Fruit fly (Drosophila melanogaster): ENCODE data around the gene CG17350.

DNA sequence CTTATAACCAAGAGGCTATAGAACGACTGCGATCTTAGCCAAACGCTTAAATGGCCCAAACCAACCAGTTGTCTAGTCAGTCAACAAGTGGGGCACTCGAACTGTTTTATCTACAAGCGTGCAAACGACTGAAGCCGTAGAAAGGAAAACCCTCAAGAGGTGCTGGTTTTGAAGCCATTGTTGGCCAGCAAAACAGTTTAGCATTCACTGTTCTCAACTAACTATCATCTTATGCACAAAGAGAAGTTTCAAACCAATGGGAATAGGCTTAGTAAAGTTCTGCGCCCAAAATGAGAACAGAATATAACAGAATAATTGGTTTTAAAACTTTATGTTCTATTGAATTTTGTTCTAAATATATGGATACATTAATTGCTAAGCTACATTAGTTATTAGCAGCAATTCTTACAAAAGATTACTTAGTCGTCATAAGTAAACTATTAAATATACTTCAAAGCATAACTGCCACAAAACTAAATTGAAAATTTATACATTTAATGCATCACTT is 13.0 kb downstream of the CG17350 start, which contains the start of gene CG31798:
- TF ChIP-seq OdsH (GFP tag; optimal IDR thresholded peaks at IDR 0.05) (no peak), Hr4 (GFP tag; optimal IDR thresholded peaks at IDR 0.05) (no peak), Blimp-1 (GFP tag; optimal IDR thresholded peaks at IDR 0.05) (no peak), CG1621 (tag; optimal IDR thresholded peaks at IDR 0.05) (no peak), CG11902 (GFP tag; optimal IDR thresholded peaks at IDR 0.05) (no peak), Ets96B (tag; optimal IDR thresholded peaks at IDR 0.05) (no peak), Gug (GFP tag; IDR thresholded peaks at IDR 0.05) (no peak), CG31627 (GFP tag; optimal IDR thresholded peaks at IDR 0.05) (no peak), CG6854 (GFP tag; optimal IDR thresholded peaks at IDR 0.05) (no peak)

Measured in whole organism, prepupa.